Fruit fly (Drosophila melanogaster): ENCODE measurements around the gene ldd.

Gene ldd

DNA sequence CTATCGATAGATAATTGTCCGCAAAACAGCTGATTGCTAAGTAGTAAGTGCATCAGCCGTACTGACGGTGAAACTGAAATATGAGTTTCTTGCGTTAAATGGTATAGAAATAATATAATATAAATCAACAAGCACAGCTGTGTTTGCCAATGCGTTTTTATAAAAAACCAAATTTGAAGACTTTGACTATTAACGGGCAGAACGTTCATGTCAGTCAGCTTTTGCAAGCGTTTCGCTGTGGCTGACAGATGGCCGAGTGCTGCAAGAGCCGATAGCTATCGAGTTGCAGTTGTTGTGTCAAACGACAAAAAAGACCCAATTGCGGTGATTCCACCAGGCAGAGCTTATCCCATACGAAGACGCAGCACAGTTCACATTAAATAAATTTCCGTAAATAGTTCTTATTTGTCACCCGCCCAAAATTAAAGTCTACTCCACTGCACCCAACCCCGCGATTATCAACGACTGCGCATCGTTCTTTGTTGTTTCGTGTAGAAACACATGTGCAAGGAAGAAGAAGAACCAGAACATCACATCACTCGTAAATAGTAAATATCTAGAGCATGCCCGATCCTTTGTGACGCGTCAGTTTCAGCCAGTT lies 6.5 kb upstream of the ldd start, which contains the start of the genes unc and CG15445 (continued):
- TF ChIP-seq CG6791 (GFP tag; IDR thresholded peaks at IDR 0.05; ENCODE audit: partially characterized antibody) (peak; percentile 92), en (GFP tag; optimal IDR thresholded peaks at IDR 0.05) (no peak), CG18011 (GFP tag; optimal IDR thresholded peaks at IDR 0.05) (peak; percentile 99), CG17612 (GFP tag; IDR thresholded peaks at IDR 0.05) (no peak), chn (GFP tag; optimal IDR thresholded peaks at IDR 0.05) (peak; percentile 12), CG11560 (tag; IDR thresholded peaks at IDR 0.05) (peak; percentile 33; the same call in 1 of the 3 replicates), CG15269 (tag; optimal IDR thresholded peaks at IDR 0.05) (no peak), CG15479 (GFP tag; optimal IDR thresholded peaks at IDR 0.05) (no peak), az2 (GFP tag; optimal IDR thresholded peaks at IDR 0.05) (no peak), unpg (GFP tag; optimal IDR thresholded peaks at IDR 0.05) (no peak), Taf1 (GFP tag; IDR thresholded peaks at IDR 0.05) (no peak), CG15601 (tag; optimal IDR thresholded peaks at IDR 0.05) (peak; percentile 15), CG4328 (GFP tag; optimal IDR thresholded peaks at IDR 0.05) (no peak), CG14860 (GFP tag; IDR thresholded peaks at IDR 0.05; ENCODE audit: partially characterized antibody) (peak; percentile 82), Atf3 (GFP tag; optimal IDR thresholded peaks at IDR 0.05) (peak; percentile 3), cato (GFP tag; optimal IDR thresholded peaks at IDR 0.05; ENCODE audit: borderline replicate concordance) (no peak), Antp (GFP tag; optimal IDR thresholded peaks at IDR 0.05) (no peak), Ets97D (GFP tag; optimal IDR thresholded peaks at IDR 0.05) (peak; percentile 74), HLHmδ (GFP tag; optimal IDR thresholded peaks at IDR 0.05) (no peak), eve (GFP tag; optimal IDR thresholded peaks at IDR 0.05) (no peak), CG1603 (tag; optimal IDR thresholded peaks at IDR 0.05) (peak; percentile 54), D19B (GFP tag; optimal IDR thresholded peaks at IDR 0.05) (no peak), CG17359 (tag; optimal IDR thresholded peaks at IDR 0.05) (no peak), crc (GFP tag; optimal IDR thresholded peaks at IDR 0.05) (no peak), dmrt99B (tag; optimal IDR thresholded peaks at IDR 0.05) (no peak), Elba2 (GFP tag; optimal IDR thresholded peaks at IDR 0.05) (no peak), hth (optimal IDR thresholded peaks at IDR 0.05) (no peak), HHEX (GFP tag; optimal IDR thresholded peaks at IDR 0.05) (no peak), mirr (GFP tag; optimal IDR thresholded peaks at IDR 0.05) (no peak), toy (GFP tag; IDR thresholded peaks at IDR 0.05) (no peak), wor (GFP tag; IDR thresholded peaks at IDR 0.05) (no peak), CG10431 (GFP tag; optimal IDR thresholded peaks at IDR 0.05) (no peak), Hr51 (GFP tag; optimal IDR thresholded peaks at IDR 0.05) (peak in 1 of 2 experiments; percentile 16), Abd-B (GFP tag; optimal IDR thresholded peaks at IDR 0.05) (peak; percentile 77), Optix (GFP tag; IDR thresholded peaks at IDR 0.05) (no peak), dmrt11E (tag; optimal IDR thresholded peaks at IDR 0.05) (no peak), CG3281 (GFP tag; optimal IDR thresholded peaks at IDR 0.05) (no peak), tgo (GFP tag; IDR thresholded peaks at IDR 0.05) (no peak), CG8359 (GFP tag; optimal IDR thresholded peaks at IDR 0.05; ENCODE audit: borderline replicate concordance) (no peak), zen (tag; optimal IDR thresholded peaks at IDR 0.05) (peak; percentile 41), GATAe (GFP tag; conservative IDR thresholded peaks at IDR 0.05) (no peak), nmo (GFP tag; optimal IDR thresholded peaks at IDR 0.05) (peak; percentile 62), CG2889 (GFP tag; IDR thresholded peaks at IDR 0.05) (no peak), Kr (GFP tag; optimal IDR thresholded peaks at IDR 0.05) (no peak), CG31388 (GFP tag; optimal IDR thresholded peaks at IDR 0.05) (no peak), sens-2 (GFP tag; IDR thresholded peaks at IDR 0.05) (no peak), CG10462 (GFP tag; optimal IDR thresholded peaks at IDR 0.05) (no peak), lmd (GFP tag; IDR thresholded peaks at IDR 0.05) (no peak), CG4820 (GFP tag; optimal IDR thresholded peaks at IDR 0.05) (no peak), Hsf (GFP tag; optimal IDR thresholded peaks at IDR 0.05) (peak; percentile 18)
